Fruit fly (Drosophila melanogaster): ENCODE measurements around the gene Gr66a.

Gr66a gene

DNA sequence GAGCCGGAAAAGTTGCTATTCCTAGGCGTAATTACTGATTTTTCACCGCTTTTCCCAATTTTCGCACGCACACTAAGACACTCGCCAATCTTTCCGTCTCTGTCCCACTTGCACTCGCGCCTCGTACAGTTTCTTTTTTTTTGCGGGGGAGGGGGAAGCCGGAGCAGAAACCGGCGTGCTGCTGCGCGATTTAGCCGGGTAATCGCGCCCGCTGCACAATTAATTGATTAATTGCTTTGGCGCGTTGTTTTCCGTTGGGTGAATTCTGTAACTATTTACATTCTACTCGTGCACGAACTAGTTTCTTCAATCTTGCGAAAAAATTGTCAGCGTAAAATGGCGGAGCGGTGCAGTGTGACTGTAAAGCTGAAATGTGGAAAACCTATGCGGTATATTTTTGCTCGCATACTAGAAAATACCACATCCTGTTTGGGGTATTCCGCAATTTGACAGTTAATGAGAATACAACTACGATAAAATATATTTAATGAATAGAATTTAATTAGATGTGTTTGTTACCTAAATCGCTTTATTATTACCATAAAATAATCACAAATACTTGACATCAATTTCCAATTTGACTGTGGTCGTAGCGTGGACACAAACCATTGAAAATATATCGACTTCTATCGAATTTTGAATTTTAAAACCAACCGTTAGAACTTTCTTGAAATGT, 8.5 kb upstream of the Gr66a start, which contains the start of gene Cpsf6 (continued):
- TF ChIP-seq CG7271 (tag; optimal IDR thresholded peaks at IDR 0.05) = peak; percentile 42
- TF ChIP-seq CG12769 (tag; optimal IDR thresholded peaks at IDR 0.05) = peak; percentile 78
- peak; percentile 60 for TF ChIP-seq stwl (tag; optimal IDR thresholded peaks at IDR 0.05)
- TF ChIP-seq zfh1 (GFP tag; IDR thresholded peaks at IDR 0.05) = peak; percentile 65
- TF ChIP-seq CG7928 (GFP tag; optimal IDR thresholded peaks at IDR 0.05) = peak; percentile 56
- TF ChIP-seq Spps (tag; optimal IDR thresholded peaks at IDR 0.05) = peak; percentile 38
- peak; percentile 60 for TF ChIP-seq pros (GFP tag; optimal IDR thresholded peaks at IDR 0.05)
- no peak for TF ChIP-seq so (GFP tag; IDR thresholded peaks at IDR 0.05)
- no peak for TF ChIP-seq dati (GFP tag; IDR thresholded peaks at IDR 0.05)
- TF ChIP-seq jigr1 (GFP tag; IDR thresholded peaks at IDR 0.05) = no peak
- no peak for TF ChIP-seq her (GFP tag; optimal IDR thresholded peaks at IDR 0.05)
- no peak for TF ChIP-seq CG13894 (tag; optimal IDR thresholded peaks at IDR 0.05)
- TF ChIP-seq ERR (GFP tag; optimal IDR thresholded peaks at IDR 0.05) = no peak
- peak; percentile 13 for TF ChIP-seq tx (GFP tag; optimal IDR thresholded peaks at IDR 0.05)
- peak; percentile 63 for TF ChIP-seq rib (GFP tag; IDR thresholded peaks at IDR 0.05)
- peak; percentile 70 for TF ChIP-seq Rfx (GFP tag; IDR thresholded peaks at IDR 0.05)
- TF ChIP-seq CG9437 (GFP tag; optimal IDR thresholded peaks at IDR 0.05) = peak; percentile 6
- no peak for TF ChIP-seq sim (GFP tag; IDR thresholded peaks at IDR 0.05)
- TF ChIP-seq CG7556 (GFP tag; optimal IDR thresholded peaks at IDR 0.05) = no peak
- TF ChIP-seq trem (tag; optimal IDR thresholded peaks at IDR 0.05) = peak; percentile 87
- no peak for TF ChIP-seq da (GFP tag; optimal IDR thresholded peaks at IDR 0.05)
- TF ChIP-seq CG6854 (GFP tag; optimal IDR thresholded peaks at IDR 0.05) = no peak
- peak; percentile 9 for TF ChIP-seq CG8290 (GFP tag; optimal IDR thresholded peaks at IDR 0.05)
- TF ChIP-seq CG8290 (tag; optimal IDR thresholded peaks at IDR 0.05) = no peak
- peak in 1 of 2 experiments; percentile 17 for TF ChIP-seq chif (GFP tag; optimal IDR thresholded peaks at IDR 0.05)
- no peak for TF ChIP-seq Gsc (GFP tag; IDR thresholded peaks at IDR 0.05)
- peak; percentile 34; the same call in 1 of the 2 replicates for TF ChIP-seq MBD-R2 (GFP tag; IDR thresholded peaks at IDR 0.05)
- no peak for TF ChIP-seq CG4282 (GFP tag; optimal IDR thresholded peaks at IDR 0.05)
- TF ChIP-seq ham (GFP tag; IDR thresholded peaks at IDR 0.05) = no peak
- no peak for TF ChIP-seq gsb (GFP tag; IDR thresholded peaks at IDR 0.05)
- TF ChIP-seq CG1529 (GFP tag; optimal IDR thresholded peaks at IDR 0.05) = peak; percentile 3
- TF ChIP-seq ro (GFP tag; IDR thresholded peaks at IDR 0.05) = no peak
- peak; percentile 41 for TF ChIP-seq dmrt99B (tag; optimal IDR thresholded peaks at IDR 0.05)
- TF ChIP-seq CG5180 (GFP tag; optimal IDR thresholded peaks at IDR 0.05) = no peak
- peak; percentile 64 for TF ChIP-seq CG30020 (tag; optimal IDR thresholded peaks at IDR 0.05)
- TF ChIP-seq YL-1 (GFP tag; optimal IDR thresholded peaks at IDR 0.05) = peak; percentile 89
- TF ChIP-seq CG32532 (GFP tag; IDR thresholded peaks at IDR 0.05) = peak; percentile 72
- TF ChIP-seq Six4 (GFP tag; optimal IDR thresholded peaks at IDR 0.05) = no peak
- no peak for TF ChIP-seq jing (GFP tag; optimal IDR thresholded peaks at IDR 0.05)
- no peak for TF ChIP-seq CG17612 (GFP tag; IDR thresholded peaks at IDR 0.05)
- no peak; the same call in 1 of the 2 replicates for TF ChIP-seq NFAT (GFP tag; IDR thresholded peaks at IDR 0.05)
- TF ChIP-seq run (tag; optimal IDR thresholded peaks at IDR 0.05) = no peak
- no peak for TF ChIP-seq pb (GFP tag; optimal IDR thresholded peaks at IDR 0.05)
- no peak for TF ChIP-seq CG2199 (GFP tag; IDR thresholded peaks at IDR 0.05)
- no peak for TF ChIP-seq Blimp-1 (GFP tag; optimal IDR thresholded peaks at IDR 0.05)
- no peak for TF ChIP-seq tup (GFP tag; optimal IDR thresholded peaks at IDR 0.05)
- peak; percentile 19 for TF ChIP-seq CG3281 (GFP tag; optimal IDR thresholded peaks at IDR 0.05)
- 0 out of 2 replicates have a peak, but pooled peaks have one; percentile 18 for TF ChIP-seq CG42726 (GFP tag; IDR thresholded peaks at IDR 0.05; ENCODE audit: partially characterized antibody)
- TF ChIP-seq CTCF (GFP tag; optimal IDR thresholded peaks at IDR 0.05) = peak; percentile 4
- no peak for TF ChIP-seq Hr39 (optimal IDR thresholded peaks at IDR 0.05)
- no peak for TF ChIP-seq tap (tag; optimal IDR thresholded peaks at IDR 0.05)
- TF ChIP-seq CG12942 (GFP tag; optimal IDR thresholded peaks at IDR 0.05) = peak; percentile 57
